Fruit fly (Drosophila melanogaster) whole organism: ENCODE measurements around the gene eIF2beta.

Experiments
- CG8478 ChIP-seq: fragments of >200 bp; optimal IDR thresholded peaks from 2 replicates; lab custom pipeline; 2018; ENCODE audit warnings: inconsistent platforms
- EcR ChIP-seq, 2 experiments: fragments of >200 bp; optimal IDR thresholded peaks; 2 replicates each; lab custom pipeline; 2017; ENCODE audit warnings: missing biosample characterization in 2 of 2, missing genetic modification characterization in 2 of 2, missing genetic modification reagents in 2 of 2

dm6 chr3L:12533392-12534070 lies 7.0 kb upstream of the eIF2beta start, which contains the start of the genes Tsf2 and CG34242:
- TF ChIP-seq EcR (GFP tag; optimal IDR thresholded peaks at IDR 0.05; lab: Kevin White, UChicago) (no peak), CG8478 (lab: Kevin White, UChicago) (no peak)
